Worm (Caenorhabditis elegans) whole organism, L2 larva: ENCODE measurements around the gene Y54G2A.44.

Experiments used
- C34F6.9 ChIP-seq: fragments of 150-350 bp; optimal IDR thresholded peaks from 2 replicates; lab custom pipeline; 2014; ENCODE audit warnings: missing biosample characterization, missing genetic modification characterization
- F13H6.1 ChIP-seq: sonication (generic microtip); optimal IDR thresholded peaks from 2 replicates; lab custom pipeline; 2016; ENCODE audit warnings: missing genetic modification characterization, missing compliant biosample characterization
- Y55F3AM.14 ChIP-seq: fragments of 200-800 bp; sonication (Bioruptor generic); optimal IDR thresholded peaks from 2 replicates; lab custom pipeline; 2018; ENCODE audit warnings: mild to moderate bottlenecking, missing genetic modification characterization, missing compliant biosample characterization
- ZK546.5 ChIP-seq: sonication (generic microtip); optimal IDR thresholded peaks from 2 replicates; lab custom pipeline; 2017; ENCODE audit warnings: missing biosample characterization, missing genetic modification characterization
- aly-2 ChIP-seq: fragments of 150-350 bp; optimal IDR thresholded peaks from 2 replicates; lab custom pipeline; 2014; ENCODE audit warnings: missing biosample characterization, missing genetic modification characterization
- ama-1 ChIP-seq: fragments of 150-350 bp; optimal IDR thresholded peaks from 2 replicates; lab custom pipeline; 2018; ENCODE audit warnings: inconsistent platforms
- ceh-82 ChIP-seq: fragments of 150-350 bp; optimal IDR thresholded peaks from 2 replicates; lab custom pipeline; 2014; ENCODE audit warnings: missing biosample characterization, missing genetic modification characterization
- crh-2 ChIP-seq: sonication (generic microtip); optimal IDR thresholded peaks from 2 replicates; lab custom pipeline; 2017; ENCODE audit warnings: missing biosample characterization, missing genetic modification characterization
- dmd-4 ChIP-seq: sonication (generic microtip); optimal IDR thresholded peaks from 2 replicates; lab custom pipeline; 2017; ENCODE audit warnings: missing biosample characterization, missing genetic modification characterization
- elt-1 ChIP-seq: fragments of 150-350 bp; optimal IDR thresholded peaks from 2 replicates; lab custom pipeline; 2014; ENCODE audit warnings: missing biosample characterization, missing genetic modification characterization
- fos-1 ChIP-seq: fragments of 150-350 bp; optimal IDR thresholded peaks from 2 replicates; lab custom pipeline; 2014; ENCODE audit warnings: missing biosample characterization, missing genetic modification characterization
- lin-39 ChIP-seq: fragments of 150-350 bp; optimal IDR thresholded peaks from 2 replicates; lab custom pipeline; 2014; ENCODE audit warnings: missing biosample characterization, missing genetic modification reagents, missing genetic modification characterization
- lsy-2 ChIP-seq, 2 experiments: fragments of 150-350 bp in 1 of 2; sonication (generic microtip) in 1 of 2; optimal IDR thresholded peaks; 2 replicates each; lab custom pipeline; 2014 to 2017; ENCODE audit warnings: missing biosample characterization in 2 of 2, missing genetic modification characterization in 2 of 2
- mbf-1 ChIP-seq: sonication (generic microtip); optimal IDR thresholded peaks from 2 replicates; lab custom pipeline; 2017; ENCODE audit warnings: missing biosample characterization, missing genetic modification characterization
- mdl-1 ChIP-seq, 2 experiments: fragments of 150-350 bp in 1 of 2; sonication (generic microtip) in 1 of 2; optimal IDR thresholded peaks; 2 replicates each; lab custom pipeline; 2017; ENCODE audit warnings: missing biosample characterization in 2 of 2, missing genetic modification characterization in 2 of 2
- nhr-10 ChIP-seq: sonication (generic microtip); optimal IDR thresholded peaks from 2 replicates; lab custom pipeline; 2017; ENCODE audit warnings: missing biosample characterization, missing genetic modification characterization
- nhr-11 ChIP-seq: fragments of 150-350 bp; optimal IDR thresholded peaks from 2 replicates; lab custom pipeline; 2014; ENCODE audit warnings: missing biosample characterization, missing genetic modification characterization
- nhr-129 ChIP-seq: fragments of 150-350 bp; optimal IDR thresholded peaks from 2 replicates; lab custom pipeline; 2014; ENCODE audit warnings: missing biosample characterization, missing genetic modification characterization
- nhr-21 ChIP-seq: fragments of 150-350 bp; optimal IDR thresholded peaks from 2 replicates; lab custom pipeline; 2014; ENCODE audit warnings: missing biosample characterization, missing genetic modification characterization
- nhr-23 ChIP-seq: fragments of 150-350 bp; optimal IDR thresholded peaks from 2 replicates; lab custom pipeline; 2014; ENCODE audit warnings: missing biosample characterization, missing genetic modification reagents, missing genetic modification characterization
- nhr-237 ChIP-seq: fragments of 150-350 bp; optimal IDR thresholded peaks from 2 replicates; lab custom pipeline; 2014; ENCODE audit warnings: missing biosample characterization, missing genetic modification characterization
- nhr-25 ChIP-seq: fragments of 150-350 bp; sonication (generic microtip); optimal IDR thresholded peaks from 3 replicates; lab custom pipeline; 2014; ENCODE audit warnings: missing biosample characterization, missing genetic modification characterization
- nhr-77 ChIP-seq: fragments of 150-350 bp; optimal IDR thresholded peaks from 2 replicates; lab custom pipeline; 2014; ENCODE audit warnings: missing biosample characterization, missing genetic modification characterization
- peb-1 ChIP-seq: fragments of 150-350 bp; optimal IDR thresholded peaks from 2 replicates; lab custom pipeline; 2014; ENCODE audit warnings: missing biosample characterization, missing genetic modification characterization
- sem-4 ChIP-seq: fragments of 150-350 bp; optimal IDR thresholded peaks from 2 replicates; lab custom pipeline; 2014; ENCODE audit warnings: missing biosample characterization, missing genetic modification reagents, missing genetic modification characterization
- skn-1 ChIP-seq: sonication (generic microtip); optimal IDR thresholded peaks from 2 replicates; lab custom pipeline; 2017; ENCODE audit warnings: missing biosample characterization, missing genetic modification characterization
- sma-9 ChIP-seq, 2 experiments: fragments of 150-350 bp in 1 of 2; sonication (generic microtip) in 1 of 2; optimal IDR thresholded peaks; 2 replicates each; lab custom pipeline; 2014 to 2016; ENCODE audit warnings: missing genetic modification characterization in 2 of 2, mild to moderate bottlenecking in 1 of 2, missing biosample characterization in 1 of 2, missing compliant biosample characterization in 1 of 2, missing genetic modification reagents in 1 of 2, moderate library complexity in 1 of 2
- unc-55 ChIP-seq: fragments of 150-350 bp; sonication (generic microtip); optimal IDR thresholded peaks from 3 replicates; lab custom pipeline; 2014; ENCODE audit warnings: missing biosample characterization, missing genetic modification reagents, missing genetic modification characterization
- unc-62 ChIP-seq: fragments of 150-350 bp; optimal IDR thresholded peaks from 2 replicates; lab custom pipeline; 2014; ENCODE audit warnings: missing biosample characterization, missing genetic modification reagents, missing genetic modification characterization
- zag-1 ChIP-seq: fragments of 150-350 bp; optimal IDR thresholded peaks from 2 replicates; lab custom pipeline; 2014; ENCODE audit warnings: missing biosample characterization, missing genetic modification characterization
- ztf-11 ChIP-seq: sonication (generic microtip); optimal IDR thresholded peaks from 2 replicates; lab custom pipeline; 2017; ENCODE audit warnings: missing biosample characterization, missing genetic modification characterization
- ztf-4 ChIP-seq: fragments of 150-350 bp; optimal IDR thresholded peaks from 2 replicates; lab custom pipeline; 2014; ENCODE audit warnings: missing biosample characterization, missing genetic modification characterization

Gene Y54G2A.44

ce11 chrIV:2834516-2834915 lies 32.9 kb downstream of the Y54G2A.44 start, which contains the start of gene pudl-2:
pudl-2 (plus strand) TSS chrIV:2834816.
- TF ChIP-seq ztf-11 (no peak), fos-1 (no peak), nhr-21 (tag; lab: Kevin White, UChicago) (no peak), ceh-82 (no peak), nhr-237 (no peak), aly-2 (tag; lab: Kevin White, UChicago) (no peak), unc-62 (no peak), peb-1 (tag; lab: Kevin White, UChicago) (no peak), zag-1 (no peak), F13H6.1 (tag; lab: Kevin White, UChicago) (no peak), sma-9 (GFP tag; optimal IDR thresholded peaks at IDR 0.05; lab: Kevin White, UChicago) (no peak), sma-9 (tag; optimal IDR thresholded peaks at IDR 0.05; lab: Kevin White, UChicago) (no peak), Y55F3AM.14 (no peak), unc-55 (GFP tag; lab: Kevin White, UChicago) (no peak), dmd-4 (tag; lab: Kevin White, UChicago) (no peak), lin-39 (no peak), crh-2 (tag; lab: Kevin White, UChicago) (no peak), nhr-129 (tag; lab: Kevin White, UChicago) (no peak), nhr-25 (no peak), nhr-77 (tag; lab: Kevin White, UChicago) (no peak)

- TF ChIP-seq nhr-237 (no peak), nhr-21 (tag; lab: Kevin White, UChicago) (no peak), nhr-23 (tag; lab: Kevin White, UChicago) (no peak), fos-1 (no peak), ztf-4 (tag; lab: Kevin White, UChicago) (no peak), nhr-129 (tag; lab: Kevin White, UChicago) (no peak), ZK546.5 (tag; lab: Kevin White, UChicago) (no peak), nhr-77 (tag; lab: Kevin White, UChicago) (no peak), ztf-11 (no peak), sma-9 (GFP tag; optimal IDR thresholded peaks at IDR 0.05; lab: Kevin White, UChicago) (no peak), sma-9 (tag; optimal IDR thresholded peaks at IDR 0.05; lab: Kevin White, UChicago) (no peak), zag-1 (no peak), elt-1 (tag; lab: Kevin White, UChicago) (no peak), unc-62 (no peak), skn-1 (no peak), nhr-10 (no peak)
These were observed 33.7 kb downstream of the Y54G2A.44 start, which contains the start of gene clec-82 for ce11 chrIV:2835364-2835763. clec-82 (plus strand) TSS chrIV:2835664.

ce11 chrIV:2838308-2838707 lies 36.6 kb downstream of the Y54G2A.44 start, which contains the start of gene Y54G2A.7:
Y54G2A.7 (plus strand) TSS chrIV:2838608.
- TF ChIP-seq ama-1 (lab: Kevin White, UChicago) (no peak), C34F6.9 (tag; lab: Kevin White, UChicago) (no peak), lsy-2 (tag; optimal IDR thresholded peaks at IDR 0.05; lab: Kevin White, UChicago) (no peak), zag-1 (no peak), aly-2 (tag; lab: Kevin White, UChicago) (no peak), mbf-1 (no peak), ztf-4 (tag; lab: Kevin White, UChicago) (no peak), nhr-11 (tag; lab: Kevin White, UChicago) (no peak), F13H6.1 (tag; lab: Kevin White, UChicago) (no peak), dmd-4 (tag; lab: Kevin White, UChicago) (no peak), sma-9 (GFP tag; optimal IDR thresholded peaks at IDR 0.05; lab: Kevin White, UChicago) (no peak), sma-9 (tag; optimal IDR thresholded peaks at IDR 0.05; lab: Kevin White, UChicago) (no peak), sem-4 (tag; lab: Kevin White, UChicago) (no peak)
- TF ChIP-seq, all 48 proteins: peak for 0

- TF ChIP-seq sem-4 (tag; lab: Kevin White, UChicago): no peak
- TF ChIP-seq fos-1: peak; percentile 39
These were observed 39.6 kb downstream of the Y54G2A.44 start, which contains the start of gene clec-83 for ce11 chrIV:2841260-2841659. clec-83 (minus strand) TSS chrIV:2841472.

ce11 chrIV:2842162-2842561 lies 40.5 kb downstream of the Y54G2A.44 start, which contains the start of gene clec-84:
clec-84 (plus strand) TSS chrIV:2842462.
- TF ChIP-seq sma-9 (GFP tag; optimal IDR thresholded peaks at IDR 0.05; lab: Kevin White, UChicago) (no peak), sma-9 (tag; optimal IDR thresholded peaks at IDR 0.05; lab: Kevin White, UChicago) (no peak), Y55F3AM.14 (no peak), C34F6.9 (tag; lab: Kevin White, UChicago) (no peak), mdl-1 (tag; optimal IDR thresholded peaks at IDR 0.05; lab: Kevin White, UChicago) (no peak)
